Fruit fly (Drosophila melanogaster) whole organism, embryonic: Measurements from ENCODE around the gene Mondo.

Experiments
- Adf1 ChIP-seq: fragments of 200-800 bp; sonication (Bioruptor generic); IDR thresholded peaks from 2 replicates; pipeline ENCODE4 v1.3.6; 2022; ENCODE audit warnings: missing biosample characterization, missing genetic modification characterization
- B-H2 ChIP-seq: fragments of 200-800 bp; sonication (Bioruptor generic); optimal IDR thresholded peaks from 2 replicates; lab custom pipeline; 2018; ENCODE audit warnings: missing biosample characterization, mild to moderate bottlenecking, missing genetic modification characterization
- Bgb ChIP-seq: fragments of 200-800 bp; sonication (Bioruptor generic); IDR thresholded peaks from 2 replicates; pipeline ENCODE4 v1.3.6; 2022; ENCODE audit warnings: missing biosample characterization, missing genetic modification characterization; ENCODE audit not compliant: partially characterized antibody
- BtbVII ChIP-seq: fragments of 200-800 bp; sonication (Bioruptor generic); optimal IDR thresholded peaks from 3 replicates; lab custom pipeline; 2017; ENCODE audit warnings: missing biosample characterization, mild to moderate bottlenecking, missing genetic modification characterization
- CG10543 ChIP-seq: fragments of 200-800 bp; sonication (Bioruptor generic); optimal IDR thresholded peaks from 3 replicates; lab custom pipeline; 2017; ENCODE audit warnings: missing biosample characterization, mild to moderate bottlenecking, missing genetic modification characterization, moderate library complexity
- CG13894 ChIP-seq: fragments of 200-800 bp; sonication (Bioruptor generic); optimal IDR thresholded peaks from 3 replicates; lab custom pipeline; 2018; ENCODE audit warnings: missing biosample characterization, mild to moderate bottlenecking, missing genetic modification characterization, moderate library complexity
- CG17829 ChIP-seq: fragments of 200-800 bp; optimal IDR thresholded peaks from 2 replicates; lab custom pipeline; 2019; ENCODE audit warnings: missing biosample characterization, mild to moderate bottlenecking, missing genetic modification characterization, moderate library complexity
- CG2889 ChIP-seq: fragments of 200-800 bp; sonication (Bioruptor generic); IDR thresholded peaks from 3 replicates; pipeline ENCODE4 v1.3.6; 2022; ENCODE audit warnings: missing biosample characterization, missing genetic modification characterization
- CG31224 ChIP-seq: fragments of 200-800 bp; sonication (Bioruptor generic); IDR thresholded peaks from 2 replicates; pipeline ENCODE4 v1.3.6; 2022; ENCODE audit warnings: missing biosample characterization, missing genetic modification characterization
- CG32532 ChIP-seq: fragments of 200-800 bp; sonication (Bioruptor generic); IDR thresholded peaks from 2 replicates; pipeline ENCODE4 v1.3.6; 2022; ENCODE audit warnings: missing biosample characterization, missing genetic modification characterization
- CG8290 ChIP-seq, 3 experiments: fragments of 200-800 bp; sonication (Bioruptor generic); optimal IDR thresholded peaks; 2 replicates each; lab custom pipeline; 2016 to 2019; ENCODE audit warnings: missing biosample characterization in 3 of 3, missing genetic modification characterization in 3 of 3, mild to moderate bottlenecking in 2 of 3, moderate library complexity in 1 of 3
- CHES-1-like ChIP-seq: fragments of 200-800 bp; sonication (Bioruptor generic); optimal IDR thresholded peaks from 2 replicates; lab custom pipeline; 2016; ENCODE audit warnings: missing biosample characterization, missing genetic modification characterization
- Deaf1 ChIP-seq: fragments of 200-800 bp; optimal IDR thresholded peaks from 3 replicates; lab custom pipeline; 2019; ENCODE audit warnings: missing biosample characterization, mild to moderate bottlenecking, missing genetic modification characterization, moderate library complexity
- Dll ChIP-seq: fragments of 200-800 bp; sonication (Bioruptor generic); IDR thresholded peaks from 4 replicates; pipeline ENCODE4 v1.3.6; 2022; ENCODE audit warnings: missing biosample characterization, missing genetic modification characterization; ENCODE audit not compliant: partially characterized antibody
- ERR ChIP-seq: fragments of 200-800 bp; sonication (Bioruptor generic); optimal IDR thresholded peaks from 2 replicates; lab custom pipeline; 2016; ENCODE audit warnings: missing biosample characterization, missing genetic modification characterization
- Fer1 ChIP-seq: fragments of 200-800 bp; sonication (Bioruptor generic); optimal IDR thresholded peaks from 2 replicates; lab custom pipeline; 2017; ENCODE audit warnings: missing biosample characterization, mild to moderate bottlenecking, missing genetic modification characterization
- HHEX ChIP-seq: fragments of 200-800 bp; sonication (Bioruptor generic); optimal IDR thresholded peaks from 3 replicates; lab custom pipeline; 2017; ENCODE audit warnings: missing biosample characterization, mild to moderate bottlenecking, missing genetic modification characterization, missing genetic modification reagents
- HLH3B ChIP-seq: fragments of 200-800 bp; sonication (Bioruptor generic); IDR thresholded peaks from 2 replicates; pipeline ENCODE4 v1.3.6; 2022; ENCODE audit warnings: missing biosample characterization, missing genetic modification characterization
- Jarid2 ChIP-seq: fragments of 200-800 bp; sonication (Bioruptor generic); optimal IDR thresholded peaks from 3 replicates; lab custom pipeline; 2017; ENCODE audit warnings: mild to moderate bottlenecking, missing biosample characterization, missing genetic modification reagents, missing genetic modification characterization
- Kr ChIP-seq: fragments of 200-800 bp; sonication (Bioruptor generic); optimal IDR thresholded peaks from 2 replicates; lab custom pipeline; 2017; ENCODE audit warnings: missing biosample characterization, mild to moderate bottlenecking, missing genetic modification characterization
- Med ChIP-seq: fragments of 200-800 bp; sonication (Bioruptor generic); peaks from one replicate; lab custom pipeline; 2016; ENCODE audit warnings: missing biosample characterization, missing genetic modification characterization, mild to moderate bottlenecking, inconsistent platforms, moderate library complexity
- Nf-YA ChIP-seq: fragments of 200-800 bp; sonication (Bioruptor generic); IDR thresholded peaks from 2 replicates; pipeline ENCODE4 v1.3.6; 2022; ENCODE audit warnings: missing biosample characterization, missing genetic modification characterization
- PHDP ChIP-seq: fragments of 200-800 bp; sonication (Bioruptor generic); optimal IDR thresholded peaks from 3 replicates; lab custom pipeline; 2018; ENCODE audit warnings: missing biosample characterization, mild to moderate bottlenecking, missing genetic modification characterization, moderate library complexity
- Rfx ChIP-seq: fragments of 200-800 bp; sonication (Bioruptor generic); IDR thresholded peaks from 2 replicates; pipeline ENCODE4 v1.3.6; 2022; ENCODE audit warnings: missing biosample characterization, missing genetic modification characterization
- Xrp1 ChIP-seq: fragments of 200-800 bp; sonication (Bioruptor generic); IDR thresholded peaks from 2 replicates; pipeline ENCODE4 v1.3.6; 2022; ENCODE audit warnings: missing biosample characterization, missing genetic modification characterization
- amos ChIP-seq: fragments of 200-800 bp; sonication (Bioruptor generic); IDR thresholded peaks from 2 replicates; pipeline ENCODE4 v1.3.6; 2022; ENCODE audit warnings: missing biosample characterization, missing genetic modification characterization; ENCODE audit not compliant: partially characterized antibody
- ash1 ChIP-seq: fragments of 200-800 bp; sonication (Bioruptor generic); optimal IDR thresholded peaks from 2 replicates; lab custom pipeline; 2018; ENCODE audit warnings: missing biosample characterization, mild to moderate bottlenecking, missing genetic modification characterization
- bbx ChIP-seq: fragments of 200-800 bp; sonication (Bioruptor generic); IDR thresholded peaks from 2 replicates; pipeline ENCODE4 v1.3.6; 2022; ENCODE audit warnings: missing biosample characterization, missing genetic modification characterization; ENCODE audit not compliant: partially characterized antibody
- bigmax ChIP-seq: fragments of 200-800 bp; sonication (Bioruptor generic); optimal IDR thresholded peaks from 2 replicates; lab custom pipeline; 2018; ENCODE audit warnings: missing biosample characterization, mild to moderate bottlenecking, missing genetic modification characterization
- caup ChIP-seq: fragments of 200-800 bp; sonication (Bioruptor generic); optimal IDR thresholded peaks from 3 replicates; lab custom pipeline; 2017; ENCODE audit warnings: missing biosample characterization, mild to moderate bottlenecking, missing genetic modification characterization, moderate library complexity; ENCODE audit not compliant: severe bottlenecking
- crp ChIP-seq, 2 experiments: fragments of 200-800 bp; sonication (Bioruptor generic); optimal IDR thresholded peaks; 2 replicates in 1 of 2; 3 replicates in 1 of 2; lab custom pipeline; 2017; ENCODE audit warnings: missing biosample characterization in 2 of 2, missing genetic modification characterization in 2 of 2, mild to moderate bottlenecking in 1 of 2, moderate library complexity in 1 of 2
- exex ChIP-seq: fragments of 200-800 bp; sonication (Bioruptor generic); optimal IDR thresholded peaks from 4 replicates; lab custom pipeline; 2018; ENCODE audit warnings: missing biosample characterization, mild to moderate bottlenecking, missing genetic modification characterization, moderate library complexity
- hbn ChIP-seq: fragments of 200-800 bp; sonication (Bioruptor generic); IDR thresholded peaks from 2 replicates; pipeline ENCODE4 v1.3.6; 2022; ENCODE audit warnings: missing biosample characterization, missing genetic modification characterization; ENCODE audit not compliant: partially characterized antibody
- hkb ChIP-seq, 2 experiments: fragments of 200-800 bp in 1 of 2; fragments of >200 bp in 1 of 2; sonication (Bioruptor generic) in 1 of 2; IDR thresholded peaks in 1 of 2; optimal IDR thresholded peaks in 1 of 2; 2 replicates each; pipeline versions ENCODE4 v1.3.6 to Lab custom; 2017 to 2022; ENCODE audit warnings: missing biosample characterization in 1 of 2, missing genetic modification characterization in 1 of 2
- insv ChIP-seq, 2 experiments: fragments of 200-800 bp; sonication (Bioruptor generic); optimal IDR thresholded peaks; 3 replicates each; lab custom pipeline; 2016 to 2018; ENCODE audit warnings: missing biosample characterization in 2 of 2, missing genetic modification characterization in 2 of 2
- kah ChIP-seq: fragments of 200-800 bp; sonication (Bioruptor generic); optimal IDR thresholded peaks from 2 replicates; lab custom pipeline; 2018; ENCODE audit warnings: missing biosample characterization, mild to moderate bottlenecking, missing genetic modification characterization
- lilli ChIP-seq: fragments of 200-800 bp; sonication (Bioruptor generic); optimal IDR thresholded peaks from 3 replicates; lab custom pipeline; 2016; ENCODE audit warnings: missing biosample characterization, missing genetic modification characterization
- lov ChIP-seq, 2 experiments: fragments of 200-800 bp in 1 of 2; fragments of >200 bp in 1 of 2; sonication (Bioruptor generic) in 1 of 2; IDR thresholded peaks in 1 of 2; optimal IDR thresholded peaks in 1 of 2; 2 replicates in 1 of 2; 3 replicates in 1 of 2; pipeline versions ENCODE4 v1.3.6 to Lab custom; 2017 to 2022; ENCODE audit warnings: missing biosample characterization in 1 of 2, missing genetic modification characterization in 1 of 2
- mirr ChIP-seq: fragments of 200-800 bp; sonication (Bioruptor generic); optimal IDR thresholded peaks from 3 replicates; lab custom pipeline; 2018; ENCODE audit warnings: missing biosample characterization, mild to moderate bottlenecking, missing genetic modification characterization
- nom ChIP-seq: fragments of 200-800 bp; sonication (Bioruptor generic); optimal IDR thresholded peaks from 2 replicates; lab custom pipeline; 2017; ENCODE audit warnings: missing biosample characterization, missing genetic modification characterization, mild to moderate bottlenecking, moderate library complexity, missing genetic modification reagents
- otp ChIP-seq: fragments of 200-800 bp; sonication (Bioruptor generic); IDR thresholded peaks from 3 replicates; pipeline ENCODE4, ENCODE4 v1.3.6; 2022; ENCODE audit warnings: missing biosample characterization, missing genetic modification characterization
- p53 ChIP-seq: fragments of 200-800 bp; sonication (Bioruptor generic); optimal IDR thresholded peaks from 2 replicates; lab custom pipeline; 2016; ENCODE audit warnings: missing biosample characterization, missing genetic modification characterization
- pum ChIP-seq: fragments of 200-800 bp; sonication (Bioruptor generic); optimal IDR thresholded peaks from 2 replicates; lab custom pipeline; 2016; ENCODE audit warnings: missing biosample characterization, missing genetic modification characterization
- sd ChIP-seq: fragments of 200-800 bp; sonication (Bioruptor generic); optimal IDR thresholded peaks from 3 replicates; lab custom pipeline; 2018; ENCODE audit warnings: missing biosample characterization, mild to moderate bottlenecking, missing genetic modification characterization, moderate library complexity
- tll ChIP-seq, 2 experiments: fragments of 200-800 bp in 1 of 2; fragments of >200 bp in 1 of 2; sonication (Bioruptor generic) in 1 of 2; optimal IDR thresholded peaks; 2 replicates each; lab custom pipeline; 2017 to 2019; ENCODE audit warnings: missing biosample characterization in 2 of 2, missing genetic modification characterization in 2 of 2, mild to moderate bottlenecking in 1 of 2, moderate library complexity in 1 of 2

Gene Mondo

DNA sequence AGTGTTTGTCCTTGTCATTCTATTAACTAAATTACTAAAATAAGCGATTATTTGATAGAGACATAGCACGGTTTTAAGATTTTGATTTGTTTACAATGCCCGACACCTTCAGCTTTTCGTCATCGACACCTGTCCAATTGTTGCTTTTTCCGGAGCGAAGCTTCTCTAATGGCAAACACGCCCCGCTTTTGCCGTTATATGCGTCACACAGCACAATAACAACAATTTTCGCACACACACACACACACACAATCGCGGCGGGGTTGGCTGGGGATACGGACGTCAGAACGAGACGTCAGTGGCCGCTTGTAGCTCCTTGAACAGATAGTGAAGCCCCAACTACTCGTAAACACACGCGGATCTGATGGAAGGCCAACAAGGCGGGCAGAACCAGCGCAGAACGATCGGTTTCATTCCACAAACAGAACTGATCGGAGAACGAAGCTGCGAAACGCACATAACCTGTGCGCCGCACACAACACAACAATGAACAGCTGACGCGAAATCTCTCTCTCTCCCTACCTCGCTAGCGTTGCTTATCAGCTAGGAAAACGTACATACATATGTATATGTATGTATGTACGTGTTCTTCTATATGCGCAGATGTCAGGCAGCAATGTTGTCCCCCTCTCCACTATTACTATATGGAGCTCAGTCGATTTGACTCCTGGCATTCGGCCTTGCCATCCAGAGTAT lies 644 bp downstream of the Mondo start (continued):
- TF ChIP-seq hbn (GFP tag; lab: Robert Waterston, UW) = peak; percentile 20; the same call in 1 of the 2 replicates
- TF ChIP-seq CG2889 (GFP tag; lab: Robert Waterston, UW) = no peak
- TF ChIP-seq pum = no peak
- peak; percentile 88 for TF ChIP-seq CG10543
- TF ChIP-seq CG8290 (GFP tag; optimal IDR thresholded peaks at IDR 0.05; lab: Kevin White, UChicago) = no peak
- peak in 1 of 2 experiments; percentile 70 for TF ChIP-seq CG8290 (tag; optimal IDR thresholded peaks at IDR 0.05; lab: Kevin White, UChicago)
- TF ChIP-seq BtbVII = peak; percentile 19
- peak; percentile 40 for TF ChIP-seq kah (GFP tag; lab: Kevin White, UChicago)
- peak; percentile 60 for TF ChIP-seq CG13894 (tag; lab: Kevin White, UChicago)
- peak in 1 of 2 experiments; percentile 22 for TF ChIP-seq insv (GFP tag; optimal IDR thresholded peaks at IDR 0.05; lab: Kevin White, UChicago)
- TF ChIP-seq lov (optimal IDR thresholded peaks at IDR 0.05; lab: Kevin White, UChicago) = no peak
- TF ChIP-seq lov (GFP tag; IDR thresholded peaks at IDR 0.05; lab: Robert Waterston, UW) = peak; percentile 64; the same call in 2 of the 3 replicates
- TF ChIP-seq Nf-YA (GFP tag; lab: Robert Waterston, UW) = 0 out of 2 replicates have a peak, but pooled peaks have one; percentile 34
- TF ChIP-seq mirr (GFP tag; lab: Kevin White, UChicago) = peak; percentile 74
- TF ChIP-seq tll (GFP tag; optimal IDR thresholded peaks at IDR 0.05; lab: Kevin White, UChicago) = peak in 1 of 2 experiments; percentile 41
- no peak for TF ChIP-seq otp (GFP tag; lab: Robert Waterston, UW)
- TF ChIP-seq Med (GFP tag; lab: Kevin White, UChicago) = peak; percentile 89
- TF ChIP-seq CHES-1-like (GFP tag; lab: Kevin White, UChicago) = peak; percentile 44
- peak; percentile 64; the same call in 1 of the 2 replicates for TF ChIP-seq Adf1 (GFP tag; lab: Robert Waterston, UW)
- peak; percentile 43; the same call in 1 of the 2 replicates for TF ChIP-seq CG32532 (GFP tag; lab: Robert Waterston, UW)
- TF ChIP-seq Fer1 = peak; percentile 23
- TF ChIP-seq p53 (GFP tag; lab: Kevin White, UChicago) = peak; percentile 1
- TF ChIP-seq Jarid2 (GFP tag; lab: Kevin White, UChicago) = peak; percentile 81
- TF ChIP-seq ash1 (GFP tag; lab: Kevin White, UChicago) = peak; percentile 69
- no peak for TF ChIP-seq Kr (GFP tag; lab: Kevin White, UChicago)
- peak; percentile 22 to 82 for TF ChIP-seq crp (GFP tag; optimal IDR thresholded peaks at IDR 0.05; lab: Kevin White, UChicago)
- TF ChIP-seq lilli (GFP tag; lab: Kevin White, UChicago) = peak; percentile 7
- peak; percentile 95 for TF ChIP-seq bigmax (GFP tag; lab: Kevin White, UChicago)
- TF ChIP-seq amos = peak; percentile 56; the same call in 1 of the 2 replicates
- peak; percentile 12; the same call in 1 of the 4 replicates for TF ChIP-seq Dll (GFP tag; lab: Robert Waterston, UW)
- peak; percentile 62; the same call in 1 of the 2 replicates for TF ChIP-seq Bgb
- peak; percentile 56; the same call in 1 of the 2 replicates for TF ChIP-seq bbx (GFP tag; lab: Robert Waterston, UW)
- peak; percentile 48; the same call in 1 of the 2 replicates for TF ChIP-seq Rfx (GFP tag; lab: Robert Waterston, UW)
- no peak for TF ChIP-seq hkb (optimal IDR thresholded peaks at IDR 0.05; lab: Kevin White, UChicago)
- TF ChIP-seq hkb (GFP tag; IDR thresholded peaks at IDR 0.05; lab: Robert Waterston, UW) = 0 out of 2 replicates have a peak, but pooled peaks have one; percentile 8
- peak; percentile 63 for TF ChIP-seq nom
- TF ChIP-seq CG31224 (GFP tag; lab: Robert Waterston, UW) = peak; percentile 74
- no peak for TF ChIP-seq exex (tag; lab: Kevin White, UChicago)
- 0 out of 2 replicates have a peak, but pooled peaks have one; percentile 8 for TF ChIP-seq Xrp1
- TF ChIP-seq PHDP (tag; lab: Kevin White, UChicago) = peak; percentile 4
- TF ChIP-seq sd (tag; lab: Kevin White, UChicago) = peak; percentile 34
- peak; percentile 8 for TF ChIP-seq ERR
- peak; percentile 38 for TF ChIP-seq HHEX (GFP tag; lab: Kevin White, UChicago)
- TF ChIP-seq caup (GFP tag; lab: Kevin White, UChicago) = peak; percentile 59
- peak; percentile 5 for TF ChIP-seq CG17829 (tag; lab: Kevin White, UChicago)
- 0 out of 2 replicates have a peak, but pooled peaks have one; percentile 20 for TF ChIP-seq HLH3B
- peak; percentile 50 for TF ChIP-seq B-H2 (GFP tag; lab: Kevin White, UChicago)
- peak; percentile 82 for TF ChIP-seq Deaf1 (tag; lab: Kevin White, UChicago)
